Fruit fly (Drosophila melanogaster) whole organism, pupa: ENCODE measurements around the gene CG32271.

Source experiments
- CG10348 ChIP-seq: fragments of 200-800 bp; sonication (Bioruptor generic); IDR thresholded peaks from 2 replicates; pipeline ENCODE4 v1.3.6; 2022; ENCODE audit warnings: missing biosample characterization, missing genetic modification characterization
- CG12605 ChIP-seq: fragments of 200-800 bp; sonication (Bioruptor generic); IDR thresholded peaks from 2 replicates; pipeline ENCODE4 v1.3.6; 2022; ENCODE audit warnings: missing biosample characterization, missing genetic modification characterization
- CG13204 ChIP-seq: fragments of 200-800 bp; sonication (Bioruptor generic); optimal IDR thresholded peaks from 2 replicates; lab custom pipeline; 2018; ENCODE audit warnings: missing biosample characterization, mild to moderate bottlenecking, missing genetic modification characterization, moderate library complexity
- CG14655 ChIP-seq: fragments of 200-800 bp; sonication (Bioruptor generic); optimal IDR thresholded peaks from 3 replicates; lab custom pipeline; 2017; ENCODE audit warnings: mild to moderate bottlenecking, missing biosample characterization, missing genetic modification reagents, missing genetic modification characterization
- CG15710 ChIP-seq: fragments of 200-800 bp; sonication (Bioruptor generic); optimal IDR thresholded peaks from 2 replicates; lab custom pipeline; 2018; ENCODE audit warnings: missing biosample characterization, mild to moderate bottlenecking, missing genetic modification characterization, moderate library complexity
- CG17806 ChIP-seq: fragments of 200-800 bp; sonication (Bioruptor generic); optimal IDR thresholded peaks from 2 replicates; lab custom pipeline; 2018; ENCODE audit warnings: missing biosample characterization, mild to moderate bottlenecking, missing genetic modification characterization, moderate library complexity
- CG32121 ChIP-seq: fragments of 200-800 bp; sonication (Bioruptor generic); IDR thresholded peaks from 2 replicates; pipeline ENCODE4 v1.3.6; 2022; ENCODE audit warnings: missing biosample characterization, missing genetic modification characterization
- CG34367 ChIP-seq: fragments of 200-800 bp; sonication (Bioruptor generic); optimal IDR thresholded peaks from 2 replicates; lab custom pipeline; 2018; ENCODE audit warnings: missing biosample characterization, mild to moderate bottlenecking, missing genetic modification characterization
- CG4496 ChIP-seq: fragments of 200-800 bp; sonication (Bioruptor generic); IDR thresholded peaks from 3 replicates; pipeline ENCODE4 v1.3.6; 2022; ENCODE audit warnings: missing biosample characterization, missing genetic modification characterization
- CG8159 ChIP-seq: fragments of 200-800 bp; sonication (Bioruptor generic); optimal IDR thresholded peaks from 3 replicates; lab custom pipeline; 2018; ENCODE audit warnings: missing biosample characterization, mild to moderate bottlenecking, missing genetic modification characterization, moderate library complexity
- CG8301 ChIP-seq: fragments of 200-800 bp; sonication (Bioruptor generic); optimal IDR thresholded peaks from 2 replicates; lab custom pipeline; 2018; ENCODE audit warnings: missing biosample characterization, mild to moderate bottlenecking, missing genetic modification characterization
- CG9948 ChIP-seq: fragments of 200-800 bp; sonication (Bioruptor generic); optimal IDR thresholded peaks from 2 replicates; lab custom pipeline; 2018; ENCODE audit warnings: missing biosample characterization, mild to moderate bottlenecking, missing genetic modification characterization, moderate library complexity
- D1 ChIP-seq: fragments of 200-800 bp; sonication (Bioruptor generic); optimal IDR thresholded peaks from 2 replicates; lab custom pipeline; 2018; ENCODE audit warnings: missing biosample characterization, mild to moderate bottlenecking, missing genetic modification characterization, moderate library complexity
- EcR ChIP-seq: fragments of 200-800 bp; sonication (Bioruptor generic); optimal IDR thresholded peaks from 3 replicates; lab custom pipeline; 2019; ENCODE audit warnings: missing biosample characterization, missing genetic modification characterization, mild to moderate bottlenecking, moderate library complexity, missing genetic modification reagents
- Ets98B ChIP-seq: fragments of 200-800 bp; sonication (Bioruptor generic); IDR thresholded peaks from 2 replicates; pipeline ENCODE4 v1.3.6; 2022; ENCODE audit warnings: missing biosample characterization, missing genetic modification characterization
- Pif1A ChIP-seq: fragments of 200-800 bp; sonication (Bioruptor generic); optimal IDR thresholded peaks from 3 replicates; lab custom pipeline; 2016; ENCODE audit warnings: missing biosample characterization, missing genetic modification characterization
- Pif1B ChIP-seq: fragments of 200-800 bp; sonication (Bioruptor generic); optimal IDR thresholded peaks from 3 replicates; lab custom pipeline; 2016; ENCODE audit warnings: missing biosample characterization, missing genetic modification characterization
- Snoo ChIP-seq: fragments of 200-800 bp; sonication (Bioruptor generic); optimal IDR thresholded peaks from 3 replicates; lab custom pipeline; 2017; ENCODE audit warnings: missing biosample characterization, mild to moderate bottlenecking, missing genetic modification characterization, inconsistent platforms
- fd96Ca ChIP-seq: fragments of 200-800 bp; sonication (Bioruptor generic); IDR thresholded peaks from 3 replicates; pipeline ENCODE4 v1.3.6; 2022; ENCODE audit warnings: missing biosample characterization, missing genetic modification characterization
- gl ChIP-seq: fragments of 200-800 bp; sonication (Bioruptor generic); optimal IDR thresholded peaks from 2 replicates; lab custom pipeline; 2018; ENCODE audit warnings: missing biosample characterization, mild to moderate bottlenecking, missing genetic modification characterization
- rn ChIP-seq: fragments of 200-800 bp; sonication (Bioruptor generic); IDR thresholded peaks from 2 replicates; pipeline ENCODE4 v1.3.6; 2022; ENCODE audit warnings: missing biosample characterization, missing genetic modification characterization

The CG32271 gene

dm6 chr3L:3240597-3241367 is 37.8 kb upstream of the CG32271 start:
- peak; percentile 99 for TF ChIP-seq CG8159 (tag; lab: Kevin White, UChicago)
- peak; percentile 87 for TF ChIP-seq gl (tag; lab: Kevin White, UChicago)
- peak; percentile 60 for TF ChIP-seq EcR
- TF ChIP-seq Snoo = peak; percentile 87
- TF ChIP-seq CG17806 (tag; lab: Kevin White, UChicago) = peak; percentile 97
- TF ChIP-seq fd96Ca = peak; percentile 71; the same call in 2 of the 3 replicates
- peak; percentile 71 for TF ChIP-seq CG12605
- no peak for TF ChIP-seq CG10348 (GFP tag; lab: Robert Waterston, UW)
- peak; percentile 84 for TF ChIP-seq CG4496
- TF ChIP-seq Pif1A (GFP tag; lab: Kevin White, UChicago) = peak; percentile 91
- TF ChIP-seq CG13204 (GFP tag; lab: Kevin White, UChicago) = peak; percentile 97
- peak; percentile 99 for TF ChIP-seq CG15710 (tag; lab: Kevin White, UChicago)
- peak; percentile 84 for TF ChIP-seq CG8301 (tag; lab: Kevin White, UChicago)
- TF ChIP-seq rn = peak; percentile 79
- TF ChIP-seq Pif1B (GFP tag; lab: Kevin White, UChicago) = peak; percentile 90
- TF ChIP-seq Ets98B (GFP tag; lab: Robert Waterston, UW) = peak; percentile 69
- peak; percentile 95 for TF ChIP-seq D1 (tag; lab: Kevin White, UChicago)
- peak; percentile 97 for TF ChIP-seq CG34367 (tag; lab: Kevin White, UChicago)
- TF ChIP-seq CG32121 (GFP tag; lab: Robert Waterston, UW) = peak; percentile 73
- TF ChIP-seq CG9948 (tag; lab: Kevin White, UChicago) = peak; percentile 98
- TF ChIP-seq CG14655 (GFP tag; lab: Kevin White, UChicago) = peak; percentile 95

dm6 chr3L:3239785-3240596 is 37.0 kb upstream of the CG32271 start:
- TF ChIP-seq EcR (peak; percentile 94), Pif1B (GFP tag; lab: Kevin White, UChicago) (peak; percentile 68), D1 (tag; lab: Kevin White, UChicago) (peak; percentile 40), CG4496 (0 out of 3 replicates have a peak, but pooled peaks have one; percentile 5), CG8159 (tag; lab: Kevin White, UChicago) (no peak), CG15710 (tag; lab: Kevin White, UChicago) (peak; percentile 60), CG17806 (tag; lab: Kevin White, UChicago) (no peak), CG34367 (tag; lab: Kevin White, UChicago) (peak; percentile 83), Snoo (peak; percentile 46), CG9948 (tag; lab: Kevin White, UChicago) (peak; percentile 66)

dm6 chr3L:3239033-3239752 is 36.2 kb upstream of the CG32271 start, which contains the start of gene CG17746:
Gene CG17746, minus strand, starts transcription at chr3L:3239578.
- TF ChIP-seq CG14655 (GFP tag; lab: Kevin White, UChicago) = no peak
- TF ChIP-seq CG15710 (tag; lab: Kevin White, UChicago) = no peak
- no peak for TF ChIP-seq CG9948 (tag; lab: Kevin White, UChicago)
- TF ChIP-seq rn = no peak
- TF ChIP-seq CG8159 (tag; lab: Kevin White, UChicago) = peak; percentile 8
- no peak for TF ChIP-seq CG10348 (GFP tag; lab: Robert Waterston, UW)
- TF ChIP-seq gl (tag; lab: Kevin White, UChicago) = peak; percentile 26
- peak; percentile 39; the same call in 1 of the 3 replicates for TF ChIP-seq CG4496
- TF ChIP-seq, all 21 proteins: peak for 3

dm6 chr3L:3236319-3236718 is 33.4 kb upstream of the CG32271 start:
- TF ChIP-seq EcR (peak; percentile 45), gl (tag; lab: Kevin White, UChicago) (no peak)

- TF ChIP-seq CG10348 (GFP tag; lab: Robert Waterston, UW) = no peak
- TF ChIP-seq Pif1B (GFP tag; lab: Kevin White, UChicago) = no peak
- TF ChIP-seq CG12605 = no peak
- TF ChIP-seq Ets98B (GFP tag; lab: Robert Waterston, UW) = peak; percentile 4; the same call in 1 of the 2 replicates
- 0 out of 2 replicates have a peak, but pooled peaks have one; percentile 0 for TF ChIP-seq CG32121 (GFP tag; lab: Robert Waterston, UW)
- no peak for TF ChIP-seq CG15710 (tag; lab: Kevin White, UChicago)
Observed at dm6 chr3L:3226458-3226783, 23.5 kb upstream of the CG32271 start.
